Worm (Caenorhabditis elegans) whole organism, dauer: ENCODE measurements around the gene Y32F6A.5.

ENCODE experiments used
- unc-62 ChIP-seq: sonication (generic microtip); optimal IDR thresholded peaks from 2 replicates; lab custom pipeline; 2017; ENCODE audit warnings: missing biosample characterization, missing genetic modification reagents, missing genetic modification characterization

The Y32F6A.5 gene

DNA sequence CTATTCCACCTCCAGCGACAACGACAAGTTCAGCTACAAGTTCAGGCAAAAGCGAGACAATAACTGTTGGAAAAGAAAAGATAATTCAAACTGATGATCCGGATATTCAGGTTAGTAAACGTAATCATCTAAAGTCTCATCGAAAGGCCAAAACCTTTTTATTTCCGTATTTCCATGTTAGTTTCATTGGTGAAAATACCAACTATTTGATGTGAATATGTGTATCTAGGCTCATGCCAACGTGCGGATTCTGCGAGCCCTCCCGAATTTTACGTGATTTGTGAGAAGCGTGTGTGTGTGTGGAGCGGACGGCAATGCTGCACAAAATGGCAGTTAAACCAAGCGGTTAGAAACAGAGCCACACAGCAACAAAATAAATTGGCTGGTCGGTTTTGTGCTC, 17.6 kb upstream of the Y32F6A.5 start:
- TF ChIP-seq unc-62 (GFP tag; lab: Kevin White, UChicago): no peak

- no peak for TF ChIP-seq unc-62 (GFP tag; lab: Kevin White, UChicago)
Observed at ce11 chrV:10469845-10470244, 16.4 kb upstream of the Y32F6A.5 start.

DNA sequence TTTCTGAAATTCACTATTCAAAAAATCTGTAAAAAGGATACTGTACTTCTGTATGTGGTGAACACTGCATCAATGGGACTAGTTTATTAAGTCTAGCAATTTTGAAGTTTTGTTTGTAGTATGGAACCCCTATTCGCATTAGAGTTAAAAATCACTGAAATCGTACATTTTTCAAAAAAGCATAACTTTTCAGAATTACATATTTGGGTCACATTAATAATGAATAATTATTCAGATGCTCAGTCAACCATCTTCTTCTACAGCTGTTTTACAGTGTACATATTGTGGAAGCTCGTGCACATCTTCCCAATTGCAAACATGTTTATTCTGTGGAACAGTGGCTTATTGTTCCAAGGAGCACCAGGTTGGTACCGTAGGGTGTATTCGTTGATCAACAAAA, 15.3 kb upstream of the Y32F6A.5 start:
- TF ChIP-seq unc-62 (GFP tag; lab: Kevin White, UChicago): no peak

ce11 chrV:10468190-10468589, 14.8 kb upstream of the Y32F6A.5 start, which contains the start of gene egl-9:
Gene egl-9, plus strand, starts transcription at chrV:10468517.
- no peak for TF ChIP-seq unc-62 (GFP tag; lab: Kevin White, UChicago)

DNA sequence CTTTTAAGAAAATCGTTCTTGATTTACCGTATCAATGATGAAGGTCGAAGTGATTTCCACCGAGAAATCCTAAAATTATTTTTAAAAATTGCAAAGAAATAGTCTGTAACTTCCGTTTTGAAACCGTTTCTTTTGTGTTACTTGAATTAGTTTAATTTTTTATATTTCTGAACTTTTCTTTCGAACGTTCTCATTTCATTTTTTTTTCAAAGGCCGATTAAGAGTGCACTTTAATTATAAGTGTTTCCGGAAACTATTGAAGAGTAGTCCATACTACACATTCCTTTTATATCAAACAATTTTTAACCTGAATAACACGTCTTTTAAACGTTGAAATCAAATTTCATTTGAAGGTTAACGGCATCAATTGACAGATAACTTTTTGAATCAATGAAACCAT, 14.3 kb upstream of the Y32F6A.5 start:
- TF ChIP-seq unc-62 (GFP tag; lab: Kevin White, UChicago): no peak

DNA sequence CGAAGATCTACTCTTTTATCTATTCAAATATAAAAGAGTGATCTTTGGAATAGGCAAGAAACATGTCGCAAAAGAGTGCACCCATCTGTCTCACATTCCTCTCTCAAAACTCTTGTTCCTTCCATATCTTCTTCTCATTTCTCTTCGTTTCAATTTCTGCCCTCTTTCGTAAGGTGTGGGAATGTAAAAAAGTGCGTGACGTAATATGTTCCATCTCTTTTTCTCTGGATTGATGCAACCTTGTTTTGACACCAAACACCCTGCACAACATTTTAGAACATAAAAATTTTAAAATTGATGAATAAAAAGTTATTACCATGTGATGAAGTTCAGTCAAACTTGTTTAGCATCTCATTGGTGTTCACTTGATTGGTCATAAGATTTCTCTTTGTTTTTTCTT, 13.7 kb upstream of the Y32F6A.5 start:
- no peak for TF ChIP-seq unc-62 (GFP tag; lab: Kevin White, UChicago)

- TF ChIP-seq unc-62 (GFP tag; lab: Kevin White, UChicago): no peak
Observed at ce11 chrV:10466607-10467092, 13.2 kb upstream of the Y32F6A.5 start.

- no peak for TF ChIP-seq unc-62 (GFP tag; lab: Kevin White, UChicago)
Observed at ce11 chrV:10465478-10465877, 12.1 kb upstream of the Y32F6A.5 start.

DNA sequence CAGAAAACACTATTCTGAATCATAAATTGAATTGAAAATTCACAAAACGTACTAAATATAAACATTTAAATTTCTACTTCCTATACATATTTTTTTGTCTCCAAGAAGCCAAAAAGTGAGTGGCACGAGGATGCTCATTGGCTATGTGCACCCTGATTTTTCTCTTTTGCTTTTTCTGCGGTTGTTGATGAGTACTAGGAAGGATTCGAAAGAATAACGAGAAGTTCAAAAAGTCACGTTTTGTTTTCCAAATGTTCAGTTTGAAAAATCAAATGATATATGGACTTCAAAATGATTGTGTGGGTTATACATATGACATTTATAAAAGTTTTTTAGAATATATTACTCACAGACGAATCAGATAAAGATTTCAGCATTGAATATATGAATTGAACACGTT, 11.3 kb upstream of the Y32F6A.5 start:
- TF ChIP-seq unc-62 (GFP tag; lab: Kevin White, UChicago): no peak

ce11 chrV:10464160-10464559, 10.8 kb upstream of the Y32F6A.5 start:
- TF ChIP-seq unc-62 (GFP tag; lab: Kevin White, UChicago): no peak

DNA sequence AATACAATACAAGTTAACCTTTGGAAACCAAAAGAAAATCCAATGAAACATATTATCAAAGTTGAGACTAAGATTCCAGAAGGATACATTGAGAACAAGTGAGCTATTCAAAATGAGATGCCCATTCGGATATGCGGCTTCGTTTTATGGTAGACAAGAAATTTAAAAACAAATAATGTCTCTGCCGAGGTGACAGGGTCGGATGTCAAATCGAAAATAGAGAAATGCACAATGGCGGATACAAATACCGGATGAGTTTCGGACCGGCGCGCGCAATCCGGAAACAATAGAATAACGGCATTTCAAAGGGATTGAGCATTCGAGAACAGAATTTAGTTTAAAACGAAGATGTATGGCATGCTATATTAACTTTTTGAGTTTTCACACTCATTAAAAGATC, 9.9 kb upstream of the Y32F6A.5 start, which contains the start of gene F22E12.3:
Gene F22E12.3 (minus strand): TSS at position 101 of the 400 bp plus-strand sequence.
- TF ChIP-seq unc-62 (GFP tag; lab: Kevin White, UChicago): no peak

ce11 chrV:10462066-10462465, 8.7 kb upstream of the Y32F6A.5 start, which contains the start of gene chw-1:
Gene chw-1, plus strand, starts transcription at chrV:10462282.
- no peak for TF ChIP-seq unc-62 (GFP tag; lab: Kevin White, UChicago)

ce11 chrV:10460685-10461084, 7.3 kb upstream of the Y32F6A.5 start:
- no peak for TF ChIP-seq unc-62 (GFP tag; lab: Kevin White, UChicago)

DNA sequence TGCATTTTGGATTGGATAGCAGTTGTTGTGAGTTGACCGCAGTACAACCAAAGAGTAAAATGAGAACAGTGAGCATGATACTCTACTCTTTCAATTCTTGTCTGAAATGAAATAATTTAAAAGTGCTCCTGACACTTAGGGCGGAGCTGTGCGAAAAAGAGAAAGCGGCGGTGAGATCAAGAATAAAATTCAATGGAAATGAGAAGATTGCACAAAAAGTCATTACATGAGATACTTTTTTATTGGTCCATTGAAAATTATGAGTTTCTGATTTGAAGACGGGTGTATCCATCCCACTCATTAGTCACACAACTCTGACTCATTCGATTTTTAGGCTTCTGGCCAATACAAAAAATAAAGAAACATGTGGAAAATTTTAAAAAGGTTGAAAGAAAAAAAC, 3.8 kb upstream of the Y32F6A.5 start, which contains the start of gene F22E12.1:
Gene F22E12.1 (minus strand): TSS at position 101 of the 400 bp plus-strand sequence.
- no peak for TF ChIP-seq unc-62 (GFP tag; lab: Kevin White, UChicago)

ce11 chrV:10441135-10442024, 12.0 kb downstream of the Y32F6A.5 start, which contains the start of gene pap-1:
Gene pap-1, plus strand, starts transcription at chrV:10441974.
- TF ChIP-seq unc-62 (GFP tag; lab: Kevin White, UChicago): no peak

ce11 chrV:10440723-10441122, 12.7 kb downstream of the Y32F6A.5 start, which contains the start of gene snf-10:
Gene snf-10, minus strand, starts transcription at chrV:10440823.
- no peak for TF ChIP-seq unc-62 (GFP tag; lab: Kevin White, UChicago)
